Fruit fly (Drosophila melanogaster): ENCODE data around the gene Tmtc1.

The Tmtc1 gene

dm6 chr2L:2731370-2732138 lies 54.0 kb downstream of the Tmtc1 start (continued):
- TF ChIP-seq CG18619 (GFP tag; optimal IDR thresholded peaks at IDR 0.05) (peak; percentile 9), CG2889 (GFP tag; IDR thresholded peaks at IDR 0.05) (no peak), Opbp (GFP tag; IDR thresholded peaks at IDR 0.05; ENCODE audit: partially characterized antibody) (no peak), twi (tag; optimal IDR thresholded peaks at IDR 0.05) (no peak), Nf-YC (tag; optimal IDR thresholded peaks at IDR 0.05) (no peak), pros (GFP tag; optimal IDR thresholded peaks at IDR 0.05) (no peak), CG8765 (GFP tag; IDR thresholded peaks at IDR 0.05) (no peak), lov (optimal IDR thresholded peaks at IDR 0.05) (no peak), lov (GFP tag; IDR thresholded peaks at IDR 0.05) (no peak), Xbp1 (GFP tag; optimal IDR thresholded peaks at IDR 0.05) (peak; percentile 16), danr (GFP tag; IDR thresholded peaks at IDR 0.05) (no peak; the same call in 1 of the 2 replicates), CG6791 (GFP tag; IDR thresholded peaks at IDR 0.05; ENCODE audit: partially characterized antibody) (no peak), CG10267 (tag; optimal IDR thresholded peaks at IDR 0.05) (no peak), br (optimal IDR thresholded peaks at IDR 0.05) (no peak), B-H2 (GFP tag; optimal IDR thresholded peaks at IDR 0.05) (no peak), CG7963 (GFP tag; IDR thresholded peaks at IDR 0.05; ENCODE audit: partially characterized antibody) (no peak), chn (GFP tag; optimal IDR thresholded peaks at IDR 0.05) (no peak), Hr78 (GFP tag; optimal IDR thresholded peaks at IDR 0.05) (peak in 1 of 2 experiments; percentile 91), slou (GFP tag; optimal IDR thresholded peaks at IDR 0.05) (no peak), CG2199 (GFP tag; IDR thresholded peaks at IDR 0.05) (no peak), CG15514 (GFP tag; optimal IDR thresholded peaks at IDR 0.05) (peak; percentile 11), Usf (GFP tag; optimal IDR thresholded peaks at IDR 0.05) (no peak), CG3065 (GFP tag; optimal IDR thresholded peaks at IDR 0.05) (no peak), aop (GFP tag; IDR thresholded peaks at IDR 0.05) (no peak), pita (GFP tag; optimal IDR thresholded peaks at IDR 0.05) (no peak), CG8089 (GFP tag; optimal IDR thresholded peaks at IDR 0.05) (no peak), scrt (GFP tag; optimal IDR thresholded peaks at IDR 0.05) (no peak), Lim3 (GFP tag; IDR thresholded peaks at IDR 0.05) (no peak), mirr (GFP tag; optimal IDR thresholded peaks at IDR 0.05) (no peak), knrl (GFP tag; IDR thresholded peaks at IDR 0.05; ENCODE audit: partially characterized antibody) (no peak), jigr1 (GFP tag; IDR thresholded peaks at IDR 0.05) (no peak), CG42726 (GFP tag; IDR thresholded peaks at IDR 0.05; ENCODE audit: partially characterized antibody) (no peak), Ptx1 (GFP tag; IDR thresholded peaks at IDR 0.05) (peak; percentile 43), CG9932 (GFP tag; IDR thresholded peaks at IDR 0.05) (peak; percentile 26; the same call in 1 of the 2 replicates), h (optimal IDR thresholded peaks at IDR 0.05) (no peak), Atf-2 (GFP tag; optimal IDR thresholded peaks at IDR 0.05) (no peak), en (GFP tag; optimal IDR thresholded peaks at IDR 0.05) (no peak), CG1792 (GFP tag; optimal IDR thresholded peaks at IDR 0.05) (no peak), Rx (GFP tag; IDR thresholded peaks at IDR 0.05) (peak; percentile 62; the same call in 1 of the 2 replicates), Dad (GFP tag; optimal IDR thresholded peaks at IDR 0.05) (no peak), Hsf (GFP tag; optimal IDR thresholded peaks at IDR 0.05) (no peak), Blimp-1 (GFP tag; optimal IDR thresholded peaks at IDR 0.05) (peak; percentile 50), CG14441 (GFP tag; IDR thresholded peaks at IDR 0.05) (peak; percentile 45; the same call in 1 of the 2 replicates), Antp (GFP tag; optimal IDR thresholded peaks at IDR 0.05) (peak; percentile 26), CG8290 (GFP tag; optimal IDR thresholded peaks at IDR 0.05) (no peak), CG8290 (tag; optimal IDR thresholded peaks at IDR 0.05) (peak in 1 of 2 experiments; percentile 24), tap (tag; optimal IDR thresholded peaks at IDR 0.05) (peak; percentile 6), cato (GFP tag; optimal IDR thresholded peaks at IDR 0.05; ENCODE audit: borderline replicate concordance) (no peak), Eip74EF (GFP tag; optimal IDR thresholded peaks at IDR 0.05) (peak in 1 of 2 experiments; percentile 31), CG11695 (GFP tag; IDR thresholded peaks at IDR 0.05) (0 out of 3 replicates have a peak, but pooled peaks have one; percentile 41)
